Fruit fly (Drosophila melanogaster) whole organism: Measurements from ENCODE around the gene CG12773.

Experiments used
- EcR ChIP-seq, 2 experiments: fragments of >200 bp; optimal IDR thresholded peaks; 2 replicates each; lab custom pipeline; 2017; ENCODE audit warnings: missing biosample characterization in 2 of 2, missing genetic modification characterization in 2 of 2, missing genetic modification reagents in 2 of 2
- pan ChIP-seq: fragments of >200 bp; optimal IDR thresholded peaks from 2 replicates; lab custom pipeline; 2017
- psq ChIP-seq: fragments of >200 bp; optimal IDR thresholded peaks from 2 replicates; lab custom pipeline; 2017

dm6 chrX:1392875-1393274, 39.1 kb upstream of the CG12773 start, which contains the start of gene Rilpl:
- TF ChIP-seq pan = no peak
- no peak for TF ChIP-seq EcR (GFP tag; optimal IDR thresholded peaks at IDR 0.05; lab: Kevin White, UChicago)
- TF ChIP-seq psq (lab: Kevin White, UChicago) = no peak
